Worm (Caenorhabditis elegans) whole organism, L2 larva: ENCODE results near the gene pola-1.
"Not testable (repeated sequence)": the region's sequence is repeated elsewhere in the genome, so short reads cannot be mapped to it uniquely, and the experiment has no call there.

Experiments used
- C34F6.9 ChIP-seq: fragments of 150-350 bp; optimal IDR thresholded peaks from 2 replicates; lab custom pipeline; 2014; ENCODE audit warnings: missing biosample characterization, missing genetic modification characterization
- F13H6.1 ChIP-seq: sonication (generic microtip); optimal IDR thresholded peaks from 2 replicates; lab custom pipeline; 2016; ENCODE audit warnings: missing genetic modification characterization, missing compliant biosample characterization
- R02D3.7 ChIP-seq: fragments of 150-350 bp; optimal IDR thresholded peaks from 2 replicates; lab custom pipeline; 2014; ENCODE audit warnings: missing biosample characterization, missing genetic modification characterization
- Y55F3AM.14 ChIP-seq: fragments of 200-800 bp; sonication (Bioruptor generic); optimal IDR thresholded peaks from 2 replicates; lab custom pipeline; 2018; ENCODE audit warnings: mild to moderate bottlenecking, missing genetic modification characterization, missing compliant biosample characterization
- aly-2 ChIP-seq: fragments of 150-350 bp; optimal IDR thresholded peaks from 2 replicates; lab custom pipeline; 2014; ENCODE audit warnings: missing biosample characterization, missing genetic modification characterization
- ama-1 ChIP-seq: fragments of 150-350 bp; optimal IDR thresholded peaks from 2 replicates; lab custom pipeline; 2018; ENCODE audit warnings: inconsistent platforms
- blmp-1 ChIP-seq: sonication (generic microtip); optimal IDR thresholded peaks from 2 replicates; lab custom pipeline; 2017; ENCODE audit warnings: missing genetic modification characterization, mild to moderate bottlenecking, missing compliant biosample characterization, antibody characterized with exemption, moderate library complexity; ENCODE audit not compliant: insufficient read depth
- ceh-16 ChIP-seq: fragments of 150-350 bp; optimal IDR thresholded peaks from 2 replicates; lab custom pipeline; 2014; ENCODE audit warnings: missing biosample characterization, missing genetic modification characterization
- crh-2 ChIP-seq: sonication (generic microtip); optimal IDR thresholded peaks from 2 replicates; lab custom pipeline; 2017; ENCODE audit warnings: missing biosample characterization, missing genetic modification characterization
- dmd-4 ChIP-seq: sonication (generic microtip); optimal IDR thresholded peaks from 2 replicates; lab custom pipeline; 2017; ENCODE audit warnings: missing biosample characterization, missing genetic modification characterization
- egl-27 ChIP-seq: sonication (generic microtip); optimal IDR thresholded peaks from 3 replicates; lab custom pipeline; 2017; ENCODE audit warnings: missing biosample characterization, missing genetic modification reagents, missing genetic modification characterization
- elt-3 ChIP-seq: sonication (generic microtip); optimal IDR thresholded peaks from 2 replicates; lab custom pipeline; 2017; ENCODE audit warnings: missing biosample characterization, missing genetic modification characterization
- fos-1 ChIP-seq: fragments of 150-350 bp; optimal IDR thresholded peaks from 2 replicates; lab custom pipeline; 2014; ENCODE audit warnings: missing biosample characterization, missing genetic modification characterization
- gmeb-1 ChIP-seq: fragments of 150-350 bp; optimal IDR thresholded peaks from 2 replicates; lab custom pipeline; 2014; ENCODE audit warnings: missing biosample characterization, missing genetic modification characterization
- lin-11 ChIP-seq: fragments of 150-350 bp; sonication (generic microtip); optimal IDR thresholded peaks from 2 replicates; lab custom pipeline; 2014; ENCODE audit warnings: missing biosample characterization, missing genetic modification characterization, inconsistent platforms, mixed read lengths
- lin-13 ChIP-seq: fragments of 150-350 bp; optimal IDR thresholded peaks from 2 replicates; lab custom pipeline; 2014; ENCODE audit warnings: missing biosample characterization, missing genetic modification reagents, missing genetic modification characterization
- lin-39 ChIP-seq: fragments of 150-350 bp; optimal IDR thresholded peaks from 2 replicates; lab custom pipeline; 2014; ENCODE audit warnings: missing biosample characterization, missing genetic modification reagents, missing genetic modification characterization
- lsy-2 ChIP-seq, 2 experiments: fragments of 150-350 bp in 1 of 2; sonication (generic microtip) in 1 of 2; optimal IDR thresholded peaks; 2 replicates each; lab custom pipeline; 2014 to 2017; ENCODE audit warnings: missing biosample characterization in 2 of 2, missing genetic modification characterization in 2 of 2
- mbf-1 ChIP-seq: sonication (generic microtip); optimal IDR thresholded peaks from 2 replicates; lab custom pipeline; 2017; ENCODE audit warnings: missing biosample characterization, missing genetic modification characterization
- mdl-1 ChIP-seq, 2 experiments: fragments of 150-350 bp in 1 of 2; sonication (generic microtip) in 1 of 2; optimal IDR thresholded peaks; 2 replicates each; lab custom pipeline; 2017; ENCODE audit warnings: missing biosample characterization in 2 of 2, missing genetic modification characterization in 2 of 2
- nhr-10 ChIP-seq: sonication (generic microtip); optimal IDR thresholded peaks from 2 replicates; lab custom pipeline; 2017; ENCODE audit warnings: missing biosample characterization, missing genetic modification characterization
- nhr-11 ChIP-seq: fragments of 150-350 bp; optimal IDR thresholded peaks from 2 replicates; lab custom pipeline; 2014; ENCODE audit warnings: missing biosample characterization, missing genetic modification characterization
- nhr-12 ChIP-seq: fragments of 150-350 bp; optimal IDR thresholded peaks from 2 replicates; lab custom pipeline; 2014; ENCODE audit warnings: missing biosample characterization, missing genetic modification characterization
- nhr-129 ChIP-seq: fragments of 150-350 bp; optimal IDR thresholded peaks from 2 replicates; lab custom pipeline; 2014; ENCODE audit warnings: missing biosample characterization, missing genetic modification characterization
- nhr-21 ChIP-seq: fragments of 150-350 bp; optimal IDR thresholded peaks from 2 replicates; lab custom pipeline; 2014; ENCODE audit warnings: missing biosample characterization, missing genetic modification characterization
- nhr-237 ChIP-seq: fragments of 150-350 bp; optimal IDR thresholded peaks from 2 replicates; lab custom pipeline; 2014; ENCODE audit warnings: missing biosample characterization, missing genetic modification characterization
- nhr-25 ChIP-seq: fragments of 150-350 bp; sonication (generic microtip); optimal IDR thresholded peaks from 3 replicates; lab custom pipeline; 2014; ENCODE audit warnings: missing biosample characterization, missing genetic modification characterization
- nhr-6 ChIP-seq: fragments of 150-350 bp; optimal IDR thresholded peaks from 2 replicates; lab custom pipeline; 2014; ENCODE audit warnings: missing biosample characterization, missing genetic modification characterization
- skn-1 ChIP-seq: sonication (generic microtip); optimal IDR thresholded peaks from 2 replicates; lab custom pipeline; 2017; ENCODE audit warnings: missing biosample characterization, missing genetic modification characterization
- sma-3 ChIP-seq: sonication (generic microtip); optimal IDR thresholded peaks from 2 replicates; lab custom pipeline; 2016; ENCODE audit warnings: missing genetic modification reagents, missing genetic modification characterization, missing compliant biosample characterization
- sma-9 ChIP-seq, 2 experiments: fragments of 150-350 bp in 1 of 2; sonication (generic microtip) in 1 of 2; optimal IDR thresholded peaks; 2 replicates each; lab custom pipeline; 2014 to 2016; ENCODE audit warnings: missing genetic modification characterization in 2 of 2, mild to moderate bottlenecking in 1 of 2, missing biosample characterization in 1 of 2, missing compliant biosample characterization in 1 of 2, missing genetic modification reagents in 1 of 2, moderate library complexity in 1 of 2
- snpc-4 ChIP-seq: fragments of 150-350 bp; optimal IDR thresholded peaks from 2 replicates; lab custom pipeline; 2014; ENCODE audit warnings: missing biosample characterization, missing genetic modification characterization
- unc-39 ChIP-seq: fragments of 150-350 bp; optimal IDR thresholded peaks from 2 replicates; lab custom pipeline; 2014; ENCODE audit warnings: missing biosample characterization, missing genetic modification characterization
- unc-55 ChIP-seq: fragments of 150-350 bp; sonication (generic microtip); optimal IDR thresholded peaks from 3 replicates; lab custom pipeline; 2014; ENCODE audit warnings: missing biosample characterization, missing genetic modification reagents, missing genetic modification characterization
- zag-1 ChIP-seq: fragments of 150-350 bp; optimal IDR thresholded peaks from 2 replicates; lab custom pipeline; 2014; ENCODE audit warnings: missing biosample characterization, missing genetic modification characterization
- ztf-1 ChIP-seq: fragments of 200-800 bp; sonication (Bioruptor generic); conservative IDR thresholded peaks from 2 replicates; pipeline ENCODE4 v1.3.6; 2022; ENCODE audit warnings: missing genetic modification characterization, missing compliant biosample characterization

pola-1 gene

ce11 chrIII:11123844-11124243 lies 18.4 kb upstream of the pola-1 start:
- TF ChIP-seq nhr-12 (tag; lab: Kevin White, UChicago): no peak
- peak; percentile 75 for TF ChIP-seq snpc-4
- TF ChIP-seq, all 48 proteins: peak for 1

ce11 chrIII:11127528-11127927 lies 14.7 kb upstream of the pola-1 start, which contains the start of gene Y48A6C.8:
Y48A6C.8 (minus strand) TSS chrIII:11127628.
- TF ChIP-seq lin-39 (tag; lab: Kevin White, UChicago): no peak
- no peak for TF ChIP-seq egl-27 (tag; lab: Kevin White, UChicago)
- TF ChIP-seq ztf-1 (GFP tag; lab: Robert Waterston, UW): no peak
- TF ChIP-seq aly-2 (tag; lab: Kevin White, UChicago): no peak
- no peak for TF ChIP-seq nhr-237 (tag; lab: Kevin White, UChicago)
- no peak for TF ChIP-seq Y55F3AM.14 (GFP tag; lab: Kevin White, UChicago)
- no peak for TF ChIP-seq elt-3
- TF ChIP-seq nhr-11 (tag; lab: Kevin White, UChicago): no peak
- TF ChIP-seq mbf-1 (tag; lab: Kevin White, UChicago): no peak
- TF ChIP-seq sma-3 (GFP tag; lab: Kevin White, UChicago): no peak
- no peak for TF ChIP-seq lin-11
- TF ChIP-seq unc-55 (GFP tag; lab: Kevin White, UChicago): no peak
- TF ChIP-seq snpc-4: no peak

DNA sequence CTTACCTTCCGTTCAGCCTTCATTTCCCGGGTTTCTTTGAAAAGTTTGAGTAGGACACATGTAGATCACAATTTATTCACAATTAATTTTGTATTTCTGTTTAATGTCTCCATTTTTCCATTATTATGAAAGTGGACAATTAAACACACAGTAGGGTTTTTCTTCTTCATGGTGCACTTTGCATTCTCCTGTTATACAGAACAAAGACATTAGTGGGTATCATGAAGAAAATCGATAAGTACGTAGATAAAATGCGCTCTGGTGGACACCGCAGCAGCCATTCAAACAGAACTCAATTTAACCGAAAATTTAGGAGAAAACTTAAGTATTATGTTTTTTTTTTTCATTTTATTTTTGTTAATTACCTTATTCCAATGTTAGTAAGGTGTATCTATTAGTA lies 12.9 kb upstream of the pola-1 start:
- TF ChIP-seq unc-55 (GFP tag; lab: Kevin White, UChicago) (peak; percentile 29), C34F6.9 (peak; percentile 1), skn-1 (tag; lab: Kevin White, UChicago) (no peak)

ce11 chrIII:11131475-11131874 lies 10.8 kb upstream of the pola-1 start, which contains the start of gene pha-1:
pha-1 (plus strand) TSS chrIII:11131775.
- TF ChIP-seq F13H6.1 (tag; lab: Kevin White, UChicago); R02D3.7 (tag; lab: Kevin White, UChicago); lin-11: not testable (repeated sequence)

DNA sequence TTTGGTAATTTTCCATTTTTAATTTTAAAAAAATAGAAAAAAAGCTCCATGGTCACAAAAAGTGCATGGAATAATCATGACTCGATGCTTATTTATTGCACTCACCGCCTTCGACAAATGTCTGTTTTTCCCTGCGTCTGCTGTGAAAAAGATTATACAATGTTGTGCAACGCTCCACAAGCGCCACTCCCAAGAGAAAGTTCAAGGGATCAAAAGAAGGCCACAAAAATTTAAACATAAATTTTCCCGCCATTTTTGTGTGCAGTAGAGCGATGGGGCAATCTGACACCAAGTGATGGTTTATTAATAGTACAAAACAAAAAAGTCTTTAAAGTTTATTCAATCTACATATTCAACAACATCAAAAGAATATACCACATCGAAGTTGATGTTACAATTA lies 3.3 kb upstream of the pola-1 start, which contains the start of gene fbxa-128:
Gene fbxa-128, minus strand, starts transcription at position 192 of the 400 bp plus-strand sequence.
- TF ChIP-seq dmd-4 (tag; lab: Kevin White, UChicago) (no peak), egl-27 (tag; lab: Kevin White, UChicago) (no peak), gmeb-1 (tag; lab: Kevin White, UChicago) (peak; percentile 31), nhr-129 (peak; percentile 34), nhr-11 (tag; lab: Kevin White, UChicago) (no peak), mdl-1 (tag; optimal IDR thresholded peaks at IDR 0.05; lab: Kevin White, UChicago) (no peak), fos-1 (tag; lab: Kevin White, UChicago) (peak; percentile 85), zag-1 (tag; lab: Kevin White, UChicago) (no peak), nhr-10 (tag; lab: Kevin White, UChicago) (no peak), F13H6.1 (tag; lab: Kevin White, UChicago) (no peak), sma-9 (GFP tag; optimal IDR thresholded peaks at IDR 0.05; lab: Kevin White, UChicago) (peak; percentile 7), sma-9 (tag; optimal IDR thresholded peaks at IDR 0.05; lab: Kevin White, UChicago) (no peak), crh-2 (tag; lab: Kevin White, UChicago) (peak; percentile 62), ceh-16 (tag; lab: Kevin White, UChicago) (no peak), blmp-1 (no peak), unc-39 (no peak), lsy-2 (tag; optimal IDR thresholded peaks at IDR 0.05; lab: Kevin White, UChicago) (peak in 1 of 2 experiments; percentile 52), lin-39 (tag; lab: Kevin White, UChicago) (no peak), R02D3.7 (tag; lab: Kevin White, UChicago) (no peak), aly-2 (tag; lab: Kevin White, UChicago) (no peak), nhr-25 (tag; lab: Kevin White, UChicago) (no peak), nhr-21 (no peak), C34F6.9 (peak; percentile 21), unc-55 (GFP tag; lab: Kevin White, UChicago) (peak; percentile 61), skn-1 (tag; lab: Kevin White, UChicago) (no peak), mbf-1 (tag; lab: Kevin White, UChicago) (no peak), ama-1 (lab: Kevin White, UChicago) (no peak), snpc-4 (no peak), nhr-6 (no peak), elt-3 (no peak), lin-13 (GFP tag; lab: Kevin White, UChicago) (peak; percentile 0)
